Worm (Caenorhabditis elegans): ENCODE results near the gene F15D4.6.

The F15D4.6 gene

DNA sequence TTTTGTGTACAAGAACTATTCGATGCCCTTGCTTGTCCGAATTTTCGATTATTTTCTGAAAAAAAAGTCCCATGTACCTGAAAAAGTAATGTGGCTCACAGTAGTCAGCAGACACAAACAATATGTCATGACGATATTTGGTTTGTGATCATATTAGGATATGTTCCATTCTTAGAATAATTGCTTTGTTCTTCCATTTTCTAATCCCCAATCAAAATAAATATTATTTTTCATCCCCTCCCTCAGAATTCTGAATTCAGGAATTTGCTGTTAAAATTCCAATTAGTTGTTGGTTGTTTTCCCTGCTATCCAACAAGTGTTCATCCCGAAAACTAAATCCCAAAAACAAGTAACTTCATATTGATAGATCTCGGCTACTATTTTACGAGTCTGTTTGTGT lies 29.6 kb upstream of the F15D4.6 start:
- TF ChIP-seq lin-13 (tag; optimal IDR thresholded peaks at IDR 0.05) (no peak), nhr-2 (tag; optimal IDR thresholded peaks at IDR 0.05) (no peak), unc-39 (tag; optimal IDR thresholded peaks at IDR 0.05) (no peak), unc-120 (tag; optimal IDR thresholded peaks at IDR 0.05; ENCODE audit: poor library complexity, severe bottlenecking) (no peak), mep-1 (tag; optimal IDR thresholded peaks at IDR 0.05) (no peak), nhr-12 (tag; optimal IDR thresholded peaks at IDR 0.05) (no peak), nhr-237 (tag; optimal IDR thresholded peaks at IDR 0.05) (no peak), sem-2 (GFP tag; optimal IDR thresholded peaks at IDR 0.05) (no peak), ham-2 (GFP tag; optimal IDR thresholded peaks at IDR 0.05) (no peak), flh-1 (GFP tag; optimal IDR thresholded peaks at IDR 0.05) (no peak), unc-62 (GFP tag; optimal IDR thresholded peaks at IDR 0.05) (no peak)

ce11 chrII:13230489-13231196 lies 18.3 kb upstream of the F15D4.6 start:
- no peak for TF ChIP-seq nhr-237 (tag; optimal IDR thresholded peaks at IDR 0.05)
- TF ChIP-seq flh-1 (GFP tag; optimal IDR thresholded peaks at IDR 0.05), result no peak
- TF ChIP-seq zip-8 (tag; optimal IDR thresholded peaks at IDR 0.05), result no peak
- no peak for TF ChIP-seq sem-2 (GFP tag; optimal IDR thresholded peaks at IDR 0.05)
- no peak for TF ChIP-seq mls-2 (tag; optimal IDR thresholded peaks at IDR 0.05)
- TF ChIP-seq unc-39 (tag; optimal IDR thresholded peaks at IDR 0.05), result no peak
- no peak for TF ChIP-seq unc-120 (tag; optimal IDR thresholded peaks at IDR 0.05; ENCODE audit: poor library complexity, severe bottlenecking)
- no peak for TF ChIP-seq cnd-1 (tag; optimal IDR thresholded peaks at IDR 0.05)

DNA sequence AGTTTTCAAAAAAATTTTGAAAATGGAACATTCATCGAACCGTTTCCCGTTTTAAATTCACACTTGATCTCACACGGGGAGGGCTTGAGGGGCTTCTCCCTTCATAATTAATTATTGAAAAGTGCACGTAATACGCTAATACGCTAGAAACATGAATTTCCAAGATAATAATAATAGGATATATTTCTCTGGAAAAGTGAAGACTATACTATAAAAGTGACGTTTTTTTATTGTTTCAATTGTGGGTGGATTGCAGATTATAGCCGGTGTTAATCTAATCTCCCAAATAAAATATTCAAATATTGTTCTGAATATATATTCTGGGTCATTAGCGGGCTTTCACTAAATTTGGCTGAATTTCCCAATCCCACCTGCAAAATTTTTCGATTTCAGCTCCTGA lies 15.3 kb upstream of the F15D4.6 start:
- no peak for TF ChIP-seq lsy-2 (tag; optimal IDR thresholded peaks at IDR 0.05)
- no peak for TF ChIP-seq ceh-39 (tag; optimal IDR thresholded peaks at IDR 0.05)
- TF ChIP-seq tbx-8 (GFP tag; optimal IDR thresholded peaks at IDR 0.05), result no peak
- TF ChIP-seq mls-2 (tag; optimal IDR thresholded peaks at IDR 0.05), result no peak
- TF ChIP-seq snpc-4 (tag; optimal IDR thresholded peaks at IDR 0.05), result no peak
- no peak for TF ChIP-seq elt-1 (tag; optimal IDR thresholded peaks at IDR 0.05; ENCODE audit: borderline replicate concordance, insufficient read depth)

DNA sequence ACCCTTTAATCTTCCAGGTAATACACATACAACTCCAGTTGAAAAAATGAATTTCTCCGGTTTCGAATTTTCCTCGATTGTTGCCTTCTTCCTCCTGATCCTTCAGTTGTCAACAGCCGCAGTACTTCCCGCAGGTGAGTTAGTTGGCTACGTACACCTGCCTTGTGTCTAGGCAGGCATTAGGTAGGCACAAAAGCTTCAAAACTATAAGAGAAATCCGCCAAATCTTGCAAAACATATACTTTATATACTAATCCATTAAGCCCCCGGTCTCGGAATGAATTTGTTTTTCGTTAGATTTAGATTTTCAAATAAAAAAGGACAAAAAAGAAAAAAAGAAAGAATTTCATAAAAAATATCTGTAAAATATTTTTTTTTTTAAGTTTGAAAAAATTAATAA lies 13.7 kb upstream of the F15D4.6 start, which contains the start of gene flp-16:
Gene flp-16, plus strand, starts transcription at position 18 of the 400 bp plus-strand sequence.
- TF ChIP-seq nhr-76 (tag; optimal IDR thresholded peaks at IDR 0.05), result no peak
- no peak for TF ChIP-seq elt-1 (tag; optimal IDR thresholded peaks at IDR 0.05; ENCODE audit: borderline replicate concordance, insufficient read depth)
- no peak for TF ChIP-seq lin-13 (tag; optimal IDR thresholded peaks at IDR 0.05)
- TF ChIP-seq sptf-1 (tag; optimal IDR thresholded peaks at IDR 0.05), result no peak
- no peak for TF ChIP-seq nhr-237 (tag; optimal IDR thresholded peaks at IDR 0.05)
- no peak for TF ChIP-seq lin-32 (GFP tag; optimal IDR thresholded peaks at IDR 0.05)
- TF ChIP-seq drap-1 (GFP tag; optimal IDR thresholded peaks at IDR 0.05), result no peak
- TF ChIP-seq M03D4.4 (tag; optimal IDR thresholded peaks at IDR 0.05), result no peak
- no peak for TF ChIP-seq nhr-2 (tag; optimal IDR thresholded peaks at IDR 0.05)
- TF ChIP-seq zip-8 (tag; optimal IDR thresholded peaks at IDR 0.05), result no peak
- no peak for TF ChIP-seq unc-120 (tag; optimal IDR thresholded peaks at IDR 0.05; ENCODE audit: poor library complexity, severe bottlenecking)
- no peak for TF ChIP-seq ztf-11 (tag; optimal IDR thresholded peaks at IDR 0.05)
- no peak for TF ChIP-seq ham-2 (GFP tag; optimal IDR thresholded peaks at IDR 0.05)
- TF ChIP-seq cnd-1 (tag; optimal IDR thresholded peaks at IDR 0.05), result no peak
- TF ChIP-seq mls-2 (tag; optimal IDR thresholded peaks at IDR 0.05), result no peak
- TF ChIP-seq mab-5 (tag; optimal IDR thresholded peaks at IDR 0.05), result no peak

ce11 chrII:13237829-13238404 lies 11.1 kb upstream of the F15D4.6 start, which contains the start of gene romo-1:
romo-1 (minus strand) TSS chrII:13237907.
- TF ChIP-seq elt-1 (tag; optimal IDR thresholded peaks at IDR 0.05; ENCODE audit: borderline replicate concordance, insufficient read depth) (no peak), flh-1 (GFP tag; optimal IDR thresholded peaks at IDR 0.05) (no peak), blmp-1 (tag; optimal IDR thresholded peaks at IDR 0.05) (no peak), ham-2 (GFP tag; optimal IDR thresholded peaks at IDR 0.05) (no peak), hlh-1 (tag; optimal IDR thresholded peaks at IDR 0.05) (no peak), lsy-2 (tag; optimal IDR thresholded peaks at IDR 0.05) (peak; percentile 38), ztf-11 (tag; optimal IDR thresholded peaks at IDR 0.05) (no peak), sem-2 (GFP tag; optimal IDR thresholded peaks at IDR 0.05) (no peak), ceh-43 (GFP tag; optimal IDR thresholded peaks at IDR 0.05) (no peak), nhr-28 (tag; optimal IDR thresholded peaks at IDR 0.05) (no peak), nhr-12 (tag; optimal IDR thresholded peaks at IDR 0.05) (no peak), nhr-237 (tag; optimal IDR thresholded peaks at IDR 0.05) (peak; percentile 29), mep-1 (tag; optimal IDR thresholded peaks at IDR 0.05) (peak; percentile 37), drap-1 (GFP tag; optimal IDR thresholded peaks at IDR 0.05) (no peak), ces-1 (GFP tag; optimal IDR thresholded peaks at IDR 0.05) (peak; percentile 84), unc-62 (GFP tag; optimal IDR thresholded peaks at IDR 0.05) (no peak), M03D4.4 (tag; optimal IDR thresholded peaks at IDR 0.05) (no peak), lin-13 (tag; optimal IDR thresholded peaks at IDR 0.05) (no peak), bed-3 (GFP tag; optimal IDR thresholded peaks at IDR 0.05) (no peak), pha-4 (tag; optimal IDR thresholded peaks at IDR 0.05) (peak; percentile 13), ceh-83 (GFP tag; optimal IDR thresholded peaks at IDR 0.05) (no peak)
